Worm (Caenorhabditis elegans) whole organism, mixed stage, embryonic: ENCODE results near the gene acs-7.
A peak's percentile ranks its signal among the peaks of the same experiment; 100 is the strongest.

Source experiments
- M03D4.4 ChIP-seq: sonication (generic microtip); optimal IDR thresholded peaks from 2 replicates; lab custom pipeline; 2017; ENCODE audit warnings: mild to moderate bottlenecking, missing genetic modification characterization, missing compliant biosample characterization
- bed-3 ChIP-seq: fragments of 200-800 bp; sonication (Bioruptor generic); optimal IDR thresholded peaks from 3 replicates; lab custom pipeline; 2018; ENCODE audit warnings: mild to moderate bottlenecking, missing genetic modification characterization, moderate library complexity, missing compliant biosample characterization
- blmp-1 ChIP-seq: fragments of 150-350 bp; optimal IDR thresholded peaks from 2 replicates; lab custom pipeline; 2014; ENCODE audit warnings: missing biosample characterization, missing genetic modification characterization
- ceh-39 ChIP-seq: fragments of 150-350 bp; optimal IDR thresholded peaks from 2 replicates; lab custom pipeline; 2014; ENCODE audit warnings: missing biosample characterization, missing genetic modification characterization
- ceh-43 ChIP-seq: fragments of 200-800 bp; sonication (Bioruptor generic); optimal IDR thresholded peaks from 2 replicates; lab custom pipeline; 2018; ENCODE audit warnings: mild to moderate bottlenecking, missing genetic modification characterization, moderate library complexity, missing compliant biosample characterization
- ceh-83 ChIP-seq: fragments of 200-800 bp; sonication (Bioruptor generic); optimal IDR thresholded peaks from 2 replicates; lab custom pipeline; 2018; ENCODE audit warnings: mild to moderate bottlenecking, missing genetic modification characterization, missing compliant biosample characterization
- ces-1 ChIP-seq: fragments of 150-350 bp; optimal IDR thresholded peaks from 2 replicates; lab custom pipeline; 2014; ENCODE audit warnings: missing biosample characterization, missing genetic modification reagents, missing genetic modification characterization
- cnd-1 ChIP-seq: fragments of 200-800 bp; sonication (Bioruptor generic); optimal IDR thresholded peaks from 2 replicates; lab custom pipeline; 2018; ENCODE audit warnings: mild to moderate bottlenecking, missing genetic modification characterization, missing compliant biosample characterization
- drap-1 ChIP-seq: fragments of 200-800 bp; sonication (Bioruptor generic); optimal IDR thresholded peaks from 3 replicates; lab custom pipeline; 2018; ENCODE audit warnings: mild to moderate bottlenecking, missing genetic modification characterization, missing compliant biosample characterization
- elt-1 ChIP-seq: sonication (generic microtip); optimal IDR thresholded peaks from 2 replicates; lab custom pipeline; 2017; ENCODE audit warnings: missing genetic modification characterization, mild to moderate bottlenecking, missing compliant biosample characterization, antibody characterized with exemption, moderate library complexity, borderline replicate concordance; ENCODE audit not compliant: insufficient read depth
- elt-3 ChIP-seq: fragments of 150-350 bp; optimal IDR thresholded peaks from 2 replicates; lab custom pipeline; 2014; ENCODE audit warnings: missing biosample characterization, missing genetic modification characterization
- ham-2 ChIP-seq: fragments of 200-800 bp; sonication (Bioruptor generic); optimal IDR thresholded peaks from 2 replicates; lab custom pipeline; 2018; ENCODE audit warnings: mild to moderate bottlenecking, missing genetic modification characterization, missing compliant biosample characterization
- hlh-1 ChIP-seq: fragments of 150-350 bp; optimal IDR thresholded peaks from 2 replicates; lab custom pipeline; 2014; ENCODE audit warnings: missing biosample characterization, missing genetic modification reagents, missing genetic modification characterization
- lin-13 ChIP-seq: fragments of 150-350 bp; optimal IDR thresholded peaks from 2 replicates; lab custom pipeline; 2014; ENCODE audit warnings: missing biosample characterization, missing genetic modification characterization
- lin-32 ChIP-seq: fragments of 200-800 bp; sonication (Bioruptor generic); optimal IDR thresholded peaks from 2 replicates; lab custom pipeline; 2018; ENCODE audit warnings: mild to moderate bottlenecking, missing genetic modification characterization, missing compliant biosample characterization
- lsy-2 ChIP-seq: fragments of 150-350 bp; optimal IDR thresholded peaks from 2 replicates; lab custom pipeline; 2014; ENCODE audit warnings: missing biosample characterization, missing genetic modification characterization
- mab-5 ChIP-seq: fragments of 150-350 bp; optimal IDR thresholded peaks from 2 replicates; lab custom pipeline; 2014; ENCODE audit warnings: missing biosample characterization, missing genetic modification characterization
- mep-1 ChIP-seq: fragments of 150-350 bp; optimal IDR thresholded peaks from 2 replicates; lab custom pipeline; 2017; ENCODE audit warnings: missing biosample characterization, missing genetic modification reagents, missing genetic modification characterization, inconsistent platforms
- mls-2 ChIP-seq: sonication (generic microtip); optimal IDR thresholded peaks from 2 replicates; lab custom pipeline; 2016; ENCODE audit warnings: mild to moderate bottlenecking, missing genetic modification characterization, moderate library complexity, missing compliant biosample characterization
- nhr-12 ChIP-seq: fragments of 150-350 bp; optimal IDR thresholded peaks from 2 replicates; lab custom pipeline; 2014; ENCODE audit warnings: missing biosample characterization, missing genetic modification characterization
- nhr-2 ChIP-seq: fragments of 150-350 bp; optimal IDR thresholded peaks from 2 replicates; lab custom pipeline; 2014; ENCODE audit warnings: missing biosample characterization, missing genetic modification characterization
- nhr-237 ChIP-seq: fragments of 150-350 bp; optimal IDR thresholded peaks from 2 replicates; lab custom pipeline; 2014; ENCODE audit warnings: missing biosample characterization, missing genetic modification characterization
- nhr-28 ChIP-seq: fragments of 150-350 bp; optimal IDR thresholded peaks from 2 replicates; lab custom pipeline; 2014; ENCODE audit warnings: missing biosample characterization, missing genetic modification characterization
- nhr-76 ChIP-seq: sonication (generic microtip); optimal IDR thresholded peaks from 2 replicates; lab custom pipeline; 2017; ENCODE audit warnings: missing biosample characterization, missing genetic modification characterization
- pha-4 ChIP-seq: fragments of 150-350 bp; optimal IDR thresholded peaks from 2 replicates; lab custom pipeline; 2018; ENCODE audit warnings: missing biosample characterization, missing genetic modification reagents, missing genetic modification characterization
- sem-2 ChIP-seq: fragments of 200-800 bp; sonication (Bioruptor generic); optimal IDR thresholded peaks from 2 replicates; lab custom pipeline; 2018; ENCODE audit warnings: mild to moderate bottlenecking, missing genetic modification characterization, missing compliant biosample characterization
- snpc-4 ChIP-seq: fragments of 150-350 bp; optimal IDR thresholded peaks from 2 replicates; lab custom pipeline; 2014; ENCODE audit warnings: missing biosample characterization, missing genetic modification characterization
- sptf-1 ChIP-seq: sonication (generic microtip); optimal IDR thresholded peaks from 2 replicates; lab custom pipeline; 2017; ENCODE audit warnings: mild to moderate bottlenecking, missing genetic modification characterization, moderate library complexity, missing compliant biosample characterization
- tbx-8 ChIP-seq: fragments of 200-800 bp; sonication (Bioruptor generic); optimal IDR thresholded peaks from 2 replicates; lab custom pipeline; 2018; ENCODE audit warnings: mild to moderate bottlenecking, missing genetic modification characterization, moderate library complexity, missing compliant biosample characterization
- unc-120 ChIP-seq: sonication (generic microtip); optimal IDR thresholded peaks from 2 replicates; lab custom pipeline; 2017; ENCODE audit warnings: missing genetic modification characterization, missing compliant biosample characterization; ENCODE audit not compliant: poor library complexity, severe bottlenecking
- unc-62 ChIP-seq: fragments of 150-350 bp; optimal IDR thresholded peaks from 2 replicates; lab custom pipeline; 2014; ENCODE audit warnings: missing biosample characterization, missing genetic modification reagents, missing genetic modification characterization
- zip-8 ChIP-seq: fragments of 150-350 bp; optimal IDR thresholded peaks from 2 replicates; lab custom pipeline; 2014; ENCODE audit warnings: missing biosample characterization, missing genetic modification characterization
- ztf-11 ChIP-seq: fragments of 150-350 bp; optimal IDR thresholded peaks from 2 replicates; lab custom pipeline; 2014; ENCODE audit warnings: missing biosample characterization, missing genetic modification characterization

Gene acs-7

ce11 chrII:9279016-9279415, 12.8 kb upstream of the acs-7 start:
- TF ChIP-seq lin-13 (no peak), tbx-8 (no peak), M03D4.4 (no peak), ham-2 (GFP tag; lab: Kevin White, UChicago) (no peak), ceh-83 (GFP tag; lab: Kevin White, UChicago) (no peak), ceh-39 (tag; lab: Kevin White, UChicago) (no peak), mep-1 (tag; lab: Kevin White, UChicago) (no peak), unc-120 (tag; lab: Kevin White, UChicago) (no peak), ces-1 (no peak)

- no peak for TF ChIP-seq sptf-1
- TF ChIP-seq nhr-12 (tag; lab: Kevin White, UChicago): no peak
- no peak for TF ChIP-seq cnd-1 (tag; lab: Kevin White, UChicago)
Observed at ce11 chrII:9280048-9280772, 11.6 kb upstream of the acs-7 start, which contains the start of gene gldi-3. gldi-3 (minus strand) TSS chrII:9280098.

ce11 chrII:9280846-9281245, 11.0 kb upstream of the acs-7 start:
- TF ChIP-seq ceh-43 (GFP tag; lab: Kevin White, UChicago): no peak
- TF ChIP-seq sem-2 (GFP tag; lab: Kevin White, UChicago): no peak
- TF ChIP-seq tbx-8: no peak
- no peak for TF ChIP-seq nhr-76 (tag; lab: Kevin White, UChicago)
- no peak for TF ChIP-seq snpc-4 (tag; lab: Kevin White, UChicago)
- no peak for TF ChIP-seq lin-13
- no peak for TF ChIP-seq cnd-1 (tag; lab: Kevin White, UChicago)
- TF ChIP-seq blmp-1 (tag; lab: Kevin White, UChicago): no peak
- TF ChIP-seq ces-1: no peak
- TF ChIP-seq bed-3: no peak
- TF ChIP-seq ceh-83 (GFP tag; lab: Kevin White, UChicago): no peak

- TF ChIP-seq ces-1 (peak; percentile 44), nhr-76 (tag; lab: Kevin White, UChicago) (no peak)
Observed at ce11 chrII:9281595-9281994, 10.2 kb upstream of the acs-7 start.

ce11 chrII:9282065-9282464, 9.8 kb upstream of the acs-7 start:
- no peak for TF ChIP-seq mls-2 (tag; lab: Kevin White, UChicago)
- TF ChIP-seq snpc-4 (tag; lab: Kevin White, UChicago): no peak
- TF ChIP-seq sem-2 (GFP tag; lab: Kevin White, UChicago): no peak
- no peak for TF ChIP-seq pha-4
- no peak for TF ChIP-seq elt-3
- TF ChIP-seq nhr-28 (tag; lab: Kevin White, UChicago): no peak
- no peak for TF ChIP-seq lin-32 (GFP tag; lab: Kevin White, UChicago)
- TF ChIP-seq nhr-2 (tag; lab: Kevin White, UChicago): no peak
- TF ChIP-seq hlh-1 (tag; lab: Kevin White, UChicago): no peak
- no peak for TF ChIP-seq elt-1 (tag; lab: Kevin White, UChicago)
- no peak for TF ChIP-seq blmp-1 (tag; lab: Kevin White, UChicago)
- no peak for TF ChIP-seq nhr-12 (tag; lab: Kevin White, UChicago)
- no peak for TF ChIP-seq lsy-2 (tag; lab: Kevin White, UChicago)
- no peak for TF ChIP-seq zip-8 (tag; lab: Kevin White, UChicago)
- no peak for TF ChIP-seq ceh-83 (GFP tag; lab: Kevin White, UChicago)
- no peak for TF ChIP-seq unc-62 (GFP tag; lab: Kevin White, UChicago)
- TF ChIP-seq ceh-43 (GFP tag; lab: Kevin White, UChicago): no peak
- no peak for TF ChIP-seq cnd-1 (tag; lab: Kevin White, UChicago)

ce11 chrII:9282787-9283186, 9.0 kb upstream of the acs-7 start:
- TF ChIP-seq ceh-83 (GFP tag; lab: Kevin White, UChicago) (no peak), drap-1 (GFP tag; lab: Kevin White, UChicago) (peak; percentile 65), unc-120 (tag; lab: Kevin White, UChicago) (peak; percentile 67), lsy-2 (tag; lab: Kevin White, UChicago) (peak; percentile 82), tbx-8 (no peak), ces-1 (peak; percentile 87), ceh-39 (tag; lab: Kevin White, UChicago) (peak; percentile 75), elt-3 (peak; percentile 2), pha-4 (peak; percentile 91), mep-1 (tag; lab: Kevin White, UChicago) (peak; percentile 75), zip-8 (tag; lab: Kevin White, UChicago) (no peak), sem-2 (GFP tag; lab: Kevin White, UChicago) (no peak), lin-13 (peak; percentile 21), nhr-2 (tag; lab: Kevin White, UChicago) (peak; percentile 53), ztf-11 (tag; lab: Kevin White, UChicago) (peak; percentile 20), mab-5 (tag; lab: Kevin White, UChicago) (no peak), sptf-1 (peak; percentile 53), ham-2 (GFP tag; lab: Kevin White, UChicago) (peak; percentile 58), unc-62 (GFP tag; lab: Kevin White, UChicago) (peak; percentile 77), hlh-1 (tag; lab: Kevin White, UChicago) (peak; percentile 78), nhr-28 (tag; lab: Kevin White, UChicago) (no peak), cnd-1 (tag; lab: Kevin White, UChicago) (peak; percentile 50), mls-2 (tag; lab: Kevin White, UChicago) (peak; percentile 78), nhr-237 (tag; lab: Kevin White, UChicago) (peak; percentile 85)
